Fruit fly (Drosophila melanogaster): ENCODE results near the gene CG13476.

DNA sequence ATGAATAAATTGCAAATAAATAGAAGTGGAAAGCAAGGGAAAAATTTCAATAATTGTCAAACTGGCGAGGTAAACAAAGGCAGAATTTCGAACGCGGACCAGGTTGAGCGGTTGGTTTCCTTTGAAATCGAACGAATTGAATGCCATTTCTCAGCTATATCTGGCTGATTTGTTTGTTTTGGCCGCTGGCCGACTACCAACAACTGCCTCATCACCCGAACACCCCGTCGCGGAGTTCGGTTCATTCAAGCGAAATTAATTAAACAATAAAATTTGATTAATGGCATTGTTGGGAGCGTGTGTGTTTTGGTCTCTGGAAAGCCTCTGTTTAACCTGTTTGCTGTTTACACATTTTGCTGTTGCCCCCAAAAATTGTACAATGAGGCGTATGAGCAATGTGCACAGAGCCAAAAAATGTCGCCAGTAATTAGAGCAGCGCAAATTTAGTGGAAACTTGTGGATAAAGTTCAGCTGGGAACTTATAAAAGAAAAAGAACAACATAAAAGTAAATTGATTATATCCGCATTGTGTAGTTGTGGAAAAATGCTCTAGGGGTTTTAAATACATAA lies 47.7 kb upstream of the CG13476 start:
- TF ChIP-seq psq (optimal IDR thresholded peaks at IDR 0.05) (no peak), pan (optimal IDR thresholded peaks at IDR 0.05) (no peak), usp (GFP tag; optimal IDR thresholded peaks at IDR 0.05) (no peak), EcR (GFP tag; optimal IDR thresholded peaks at IDR 0.05) (no peak)

Data from whole organism.